Worm (Caenorhabditis elegans): ENCODE measurements around the gene R07E5.11.

R07E5.11 gene

DNA sequence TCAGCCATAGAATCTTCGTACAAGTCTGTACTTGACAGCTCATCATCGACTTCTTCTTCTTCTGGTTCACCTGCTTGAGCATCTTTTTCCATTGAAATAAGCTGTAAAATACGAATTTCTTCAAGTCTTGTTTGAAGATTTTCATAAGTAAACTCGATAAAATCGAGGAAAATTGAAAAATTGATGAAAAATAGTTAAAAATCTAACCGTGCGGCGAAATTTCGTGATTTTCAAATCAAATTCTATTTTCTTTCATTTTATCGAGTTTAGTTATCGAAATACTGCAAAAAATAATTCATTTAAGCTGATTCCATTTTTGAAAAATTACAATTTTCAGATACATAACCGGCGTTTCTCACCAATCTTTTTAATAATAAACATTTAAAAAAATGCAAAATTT is at the start of gene R07E5.11:
Gene R07E5.11 (minus strand): TSS at position 101 of the 400 bp plus-strand sequence.
- TF ChIP-seq unc-39 (tag; optimal IDR thresholded peaks at IDR 0.05): no peak
- TF ChIP-seq sea-2 (GFP tag; optimal IDR thresholded peaks at IDR 0.05): no peak
- TF ChIP-seq jun-1 (tag; optimal IDR thresholded peaks at IDR 0.05): no peak
- no peak for TF ChIP-seq lsy-12 (tag; optimal IDR thresholded peaks at IDR 0.05)
- TF ChIP-seq snpc-4 (tag; optimal IDR thresholded peaks at IDR 0.05): no peak
- no peak for TF ChIP-seq nhr-237 (tag; optimal IDR thresholded peaks at IDR 0.05)
- TF ChIP-seq lin-39 (tag; optimal IDR thresholded peaks at IDR 0.05): no peak
- TF ChIP-seq nhr-76 (tag; optimal IDR thresholded peaks at IDR 0.05): no peak
- TF ChIP-seq elt-1 (tag; optimal IDR thresholded peaks at IDR 0.05): no peak
- no peak for TF ChIP-seq nhr-28 (tag; optimal IDR thresholded peaks at IDR 0.05)
- TF ChIP-seq mdl-1 (tag; optimal IDR thresholded peaks at IDR 0.05): no peak
- TF ChIP-seq nfya-1 (tag; optimal IDR thresholded peaks at IDR 0.05; ENCODE audit: insufficient read depth): no peak
- no peak for TF ChIP-seq zag-1 (tag; optimal IDR thresholded peaks at IDR 0.05)
- no peak for TF ChIP-seq ceh-9 (tag; optimal IDR thresholded peaks at IDR 0.05)
- no peak for TF ChIP-seq fkh-2 (tag; optimal IDR thresholded peaks at IDR 0.05)
- no peak for TF ChIP-seq tbx-2 (tag; optimal IDR thresholded peaks at IDR 0.05)
- TF ChIP-seq fos-1 (tag; optimal IDR thresholded peaks at IDR 0.05): no peak
- no peak for TF ChIP-seq ZK546.5 (tag; optimal IDR thresholded peaks at IDR 0.05)

DNA sequence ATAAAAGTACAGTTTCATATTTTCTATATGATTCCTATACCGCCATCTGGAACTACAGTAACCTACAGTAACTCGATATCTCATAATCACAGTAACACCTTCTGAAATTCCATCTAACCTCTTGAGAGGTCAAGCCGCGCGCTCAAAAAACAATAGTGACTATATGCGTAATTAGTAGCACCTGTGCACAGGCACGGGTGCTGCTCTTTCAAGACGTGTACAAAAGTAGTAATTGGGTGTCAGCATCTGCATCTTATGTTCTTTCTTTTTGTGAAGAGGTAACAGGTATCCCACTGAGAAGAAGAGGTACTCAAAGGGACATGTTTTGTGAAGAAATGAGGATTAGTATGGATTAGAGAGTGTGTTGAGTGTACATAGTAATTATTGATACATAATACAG is 46.3 kb upstream of the R07E5.11 start:
- TF ChIP-seq tbx-2 (tag; optimal IDR thresholded peaks at IDR 0.05) (no peak), fkh-10 (GFP tag; optimal IDR thresholded peaks at IDR 0.05) (no peak), nhr-43 (tag; optimal IDR thresholded peaks at IDR 0.05; ENCODE audit: poor library complexity, severe bottlenecking) (no peak), ceh-28 (tag; optimal IDR thresholded peaks at IDR 0.05) (no peak), unc-39 (tag; optimal IDR thresholded peaks at IDR 0.05) (no peak), jun-1 (tag; optimal IDR thresholded peaks at IDR 0.05) (no peak), nhr-11 (tag; optimal IDR thresholded peaks at IDR 0.05) (no peak), pqm-1 (tag; optimal IDR thresholded peaks at IDR 0.05) (no peak), lin-15B (tag; optimal IDR thresholded peaks at IDR 0.05) (no peak), lin-39 (tag; optimal IDR thresholded peaks at IDR 0.05) (no peak), nhr-237 (tag; optimal IDR thresholded peaks at IDR 0.05) (no peak), nhr-12 (tag; optimal IDR thresholded peaks at IDR 0.05) (no peak), aly-2 (tag; optimal IDR thresholded peaks at IDR 0.05) (no peak), egl-5 (tag; optimal IDR thresholded peaks at IDR 0.05) (no peak), zag-1 (tag; optimal IDR thresholded peaks at IDR 0.05) (no peak), elt-3 (tag; optimal IDR thresholded peaks at IDR 0.05) (no peak), ceh-82 (tag; optimal IDR thresholded peaks at IDR 0.05) (no peak), nhr-28 (tag; optimal IDR thresholded peaks at IDR 0.05) (no peak), ama-1 (optimal IDR thresholded peaks at IDR 0.05) (no peak)

DNA sequence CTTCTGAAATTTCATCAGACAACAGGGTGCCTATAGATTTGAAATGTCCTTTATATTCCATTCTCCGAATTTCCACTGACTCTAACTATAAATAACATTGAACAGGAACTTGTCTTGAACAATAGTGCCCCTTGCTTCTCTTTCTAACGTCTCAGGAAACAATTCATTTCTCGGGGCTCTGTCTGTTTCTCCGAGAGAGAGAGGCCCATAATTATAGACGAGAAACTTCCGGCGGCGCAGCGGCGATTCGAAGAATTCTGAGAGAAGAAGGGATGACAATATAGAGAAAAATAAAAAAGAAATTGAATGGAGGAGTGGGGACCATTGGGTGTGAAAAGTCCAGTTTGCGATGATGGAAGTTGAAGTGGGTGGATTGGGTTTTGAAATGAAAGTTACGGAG is 45.2 kb upstream of the R07E5.11 start:
- peak; percentile 72 for TF ChIP-seq lin-39 (tag; optimal IDR thresholded peaks at IDR 0.05)
- TF ChIP-seq nhr-12 (tag; optimal IDR thresholded peaks at IDR 0.05): no peak
- TF ChIP-seq hmg-11 (tag; optimal IDR thresholded peaks at IDR 0.05): no peak
- TF ChIP-seq nhr-76 (tag; optimal IDR thresholded peaks at IDR 0.05): no peak
- peak; percentile 22 for TF ChIP-seq tbx-2 (tag; optimal IDR thresholded peaks at IDR 0.05)

DNA sequence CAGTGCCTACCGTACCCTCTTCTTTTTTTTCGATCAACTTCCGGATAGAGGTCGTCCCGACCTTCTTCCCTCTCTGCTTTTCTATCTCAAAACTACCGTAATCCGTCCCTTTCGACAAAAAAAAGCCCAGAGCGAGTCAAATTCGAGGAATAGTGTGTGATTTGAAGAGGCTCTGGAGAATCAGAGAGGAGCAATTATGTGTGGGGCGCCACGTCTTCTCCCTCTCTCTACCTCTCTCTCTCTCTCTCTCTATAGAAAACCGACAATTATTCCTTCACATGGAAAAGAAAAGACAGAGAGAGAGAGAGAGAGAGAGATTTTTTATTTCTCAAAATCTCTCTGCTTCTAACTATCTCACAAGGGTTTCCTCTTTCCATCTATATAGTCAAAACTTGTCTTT is 41.5 kb upstream of the R07E5.11 start:
- TF ChIP-seq nhr-23 (tag; optimal IDR thresholded peaks at IDR 0.05) (peak; percentile 40), nhr-25 (tag; optimal IDR thresholded peaks at IDR 0.05) (peak; percentile 15), pha-4 (tag; optimal IDR thresholded peaks at IDR 0.05) (no peak), nfya-1 (tag; optimal IDR thresholded peaks at IDR 0.05; ENCODE audit: insufficient read depth) (peak; percentile 63), ceh-16 (tag; optimal IDR thresholded peaks at IDR 0.05) (no peak), nhr-67 (tag; optimal IDR thresholded peaks at IDR 0.05) (no peak)

DNA sequence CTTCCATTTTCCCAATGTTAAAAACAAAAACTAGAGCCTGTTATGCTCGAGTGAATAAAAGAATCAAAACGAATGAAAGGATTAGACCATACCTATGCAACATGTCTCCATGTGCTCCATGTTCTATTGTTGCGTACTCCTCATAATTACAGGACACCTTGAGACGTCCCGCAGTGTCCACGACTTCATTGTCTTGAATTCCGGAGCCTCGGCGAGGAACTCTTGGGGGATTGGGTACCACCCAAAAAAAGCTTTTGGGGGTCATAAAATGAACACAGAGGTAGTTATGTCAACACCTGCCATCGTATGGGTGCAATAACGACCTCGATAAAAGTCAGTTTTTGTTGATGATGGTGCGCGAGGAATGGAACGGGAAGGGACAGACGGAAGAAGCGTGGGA is 39.9 kb upstream of the R07E5.11 start:
- TF ChIP-seq fos-1 (tag; optimal IDR thresholded peaks at IDR 0.05): no peak
- no peak for TF ChIP-seq hmg-11 (tag; optimal IDR thresholded peaks at IDR 0.05)
- no peak for TF ChIP-seq ceh-9 (tag; optimal IDR thresholded peaks at IDR 0.05)
- no peak for TF ChIP-seq elt-3 (tag; optimal IDR thresholded peaks at IDR 0.05)
- no peak for TF ChIP-seq nhr-237 (tag; optimal IDR thresholded peaks at IDR 0.05)
- TF ChIP-seq nhr-77 (tag; optimal IDR thresholded peaks at IDR 0.05): no peak
- no peak for TF ChIP-seq daf-12 (tag; optimal IDR thresholded peaks at IDR 0.05)
- TF ChIP-seq pha-4 (tag; optimal IDR thresholded peaks at IDR 0.05): no peak
- no peak for TF ChIP-seq ama-1 (optimal IDR thresholded peaks at IDR 0.05)
- TF ChIP-seq ztf-11 (tag; optimal IDR thresholded peaks at IDR 0.05): no peak
- TF ChIP-seq ceh-82 (tag; optimal IDR thresholded peaks at IDR 0.05): no peak
- no peak for TF ChIP-seq lin-15B (tag; optimal IDR thresholded peaks at IDR 0.05)
- no peak for TF ChIP-seq elt-2 (tag; optimal IDR thresholded peaks at IDR 0.05)
